Worm (Caenorhabditis elegans): ENCODE measurements around the gene EEED8.14.

EEED8.14 gene

DNA sequence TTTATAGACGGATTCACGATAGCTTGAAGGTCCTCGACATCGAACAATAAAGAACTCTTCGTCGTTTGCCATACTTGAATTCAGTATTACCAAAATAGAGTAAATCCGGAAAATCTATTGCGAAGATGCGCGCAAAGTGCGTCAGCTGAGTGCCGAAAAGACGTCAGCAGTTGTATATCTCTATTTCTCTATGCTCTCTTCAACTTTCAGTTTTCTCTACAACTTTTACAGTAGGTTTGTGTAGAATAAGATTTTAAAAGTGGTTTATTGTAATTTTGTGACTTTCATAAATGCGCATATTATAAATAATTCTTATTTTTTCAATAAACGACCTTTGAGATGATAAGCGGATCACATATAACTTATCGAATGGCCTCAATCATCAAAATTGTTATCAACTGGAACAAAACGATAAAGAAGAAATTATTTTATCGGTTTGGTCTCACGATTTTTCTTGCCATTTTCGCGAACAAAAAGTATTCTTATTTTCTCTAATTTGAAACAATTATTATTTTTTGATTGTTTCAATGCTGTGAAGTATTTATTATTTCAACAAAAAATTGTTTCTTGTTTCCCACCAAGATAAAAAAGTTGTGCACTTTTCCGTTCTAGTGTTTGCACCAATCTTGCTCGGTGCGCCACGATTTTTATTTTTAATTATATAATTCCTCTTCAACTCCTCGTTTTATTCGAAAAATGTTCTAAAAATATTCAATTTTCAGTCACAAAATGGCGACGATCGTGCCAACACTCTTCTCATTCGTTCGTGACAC, 40.4 kb downstream of the EEED8.14 start, which contains the start of the genes agt-2 and F09E5.3:
agt-2 (minus strand) TSS at position 553 of the 773 bp plus-strand sequence.
F09E5.3 (plus strand) TSS at position 723 of the 773 bp plus-strand sequence.
- TF ChIP-seq unc-62 (GFP tag; optimal IDR thresholded peaks at IDR 0.05) (peak; percentile 26), tbx-8 (GFP tag; optimal IDR thresholded peaks at IDR 0.05) (no peak), snpc-4 (tag; optimal IDR thresholded peaks at IDR 0.05) (no peak), mls-2 (tag; optimal IDR thresholded peaks at IDR 0.05) (peak; percentile 17), hlh-1 (tag; optimal IDR thresholded peaks at IDR 0.05) (peak; percentile 37), M03D4.4 (tag; optimal IDR thresholded peaks at IDR 0.05) (peak; percentile 9), nhr-28 (tag; optimal IDR thresholded peaks at IDR 0.05) (no peak), ceh-39 (tag; optimal IDR thresholded peaks at IDR 0.05) (peak; percentile 68), drap-1 (GFP tag; optimal IDR thresholded peaks at IDR 0.05) (peak; percentile 53), cnd-1 (tag; optimal IDR thresholded peaks at IDR 0.05) (peak; percentile 36), lin-13 (tag; optimal IDR thresholded peaks at IDR 0.05) (peak; percentile 90), unc-120 (tag; optimal IDR thresholded peaks at IDR 0.05; ENCODE audit: poor library complexity, severe bottlenecking) (no peak), sptf-1 (tag; optimal IDR thresholded peaks at IDR 0.05) (peak; percentile 71), ces-1 (GFP tag; optimal IDR thresholded peaks at IDR 0.05) (peak; percentile 74), bed-3 (GFP tag; optimal IDR thresholded peaks at IDR 0.05) (no peak), lin-32 (GFP tag; optimal IDR thresholded peaks at IDR 0.05) (no peak), ztf-11 (tag; optimal IDR thresholded peaks at IDR 0.05) (peak; percentile 53), mep-1 (tag; optimal IDR thresholded peaks at IDR 0.05) (peak; percentile 90), ceh-43 (GFP tag; optimal IDR thresholded peaks at IDR 0.05) (no peak), sem-2 (GFP tag; optimal IDR thresholded peaks at IDR 0.05) (no peak), elt-1 (tag; optimal IDR thresholded peaks at IDR 0.05; ENCODE audit: borderline replicate concordance, insufficient read depth) (no peak), lsy-2 (tag; optimal IDR thresholded peaks at IDR 0.05) (peak; percentile 89), ham-2 (GFP tag; optimal IDR thresholded peaks at IDR 0.05) (no peak), ceh-83 (GFP tag; optimal IDR thresholded peaks at IDR 0.05) (peak; percentile 47), nhr-76 (tag; optimal IDR thresholded peaks at IDR 0.05) (no peak), nhr-237 (tag; optimal IDR thresholded peaks at IDR 0.05) (peak; percentile 77), blmp-1 (tag; optimal IDR thresholded peaks at IDR 0.05) (peak; percentile 3), unc-39 (tag; optimal IDR thresholded peaks at IDR 0.05) (no peak), mab-5 (tag; optimal IDR thresholded peaks at IDR 0.05) (no peak), pha-4 (tag; optimal IDR thresholded peaks at IDR 0.05) (peak; percentile 95), nhr-2 (tag; optimal IDR thresholded peaks at IDR 0.05) (peak; percentile 13), zip-8 (tag; optimal IDR thresholded peaks at IDR 0.05) (no peak), nhr-12 (tag; optimal IDR thresholded peaks at IDR 0.05) (no peak)

DNA sequence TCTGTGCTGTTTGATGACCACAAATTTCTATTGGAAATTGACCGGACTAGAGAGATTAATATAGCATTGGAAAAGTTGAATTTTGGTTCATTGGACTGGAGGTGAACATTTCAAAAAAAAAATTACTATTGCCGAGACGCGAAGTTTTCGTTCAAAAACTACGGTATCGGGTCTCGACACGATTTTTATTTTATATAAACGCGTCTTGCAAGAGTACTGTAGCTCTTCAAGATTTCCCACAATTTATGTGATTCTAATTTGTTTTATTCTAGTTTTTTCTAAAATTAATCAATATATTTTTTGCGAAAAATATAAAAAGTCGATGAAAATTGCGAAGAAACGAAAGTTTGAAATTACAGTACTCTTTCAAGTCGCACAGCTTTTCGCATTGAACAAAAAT, 43.2 kb downstream of the EEED8.14 start, which contains the start of gene F09E5.12:
F09E5.12 (minus strand) TSS at position 101 of the 400 bp plus-strand sequence.
- TF ChIP-seq ceh-43 (GFP tag; optimal IDR thresholded peaks at IDR 0.05), result no peak
- no peak for TF ChIP-seq flh-1 (GFP tag; optimal IDR thresholded peaks at IDR 0.05)
- no peak for TF ChIP-seq blmp-1 (tag; optimal IDR thresholded peaks at IDR 0.05)
- TF ChIP-seq elt-1 (tag; optimal IDR thresholded peaks at IDR 0.05; ENCODE audit: borderline replicate concordance, insufficient read depth), result no peak
- no peak for TF ChIP-seq unc-62 (GFP tag; optimal IDR thresholded peaks at IDR 0.05)
- no peak for TF ChIP-seq nhr-12 (tag; optimal IDR thresholded peaks at IDR 0.05)
- no peak for TF ChIP-seq ztf-11 (tag; optimal IDR thresholded peaks at IDR 0.05)
- no peak for TF ChIP-seq sptf-1 (tag; optimal IDR thresholded peaks at IDR 0.05)

DNA sequence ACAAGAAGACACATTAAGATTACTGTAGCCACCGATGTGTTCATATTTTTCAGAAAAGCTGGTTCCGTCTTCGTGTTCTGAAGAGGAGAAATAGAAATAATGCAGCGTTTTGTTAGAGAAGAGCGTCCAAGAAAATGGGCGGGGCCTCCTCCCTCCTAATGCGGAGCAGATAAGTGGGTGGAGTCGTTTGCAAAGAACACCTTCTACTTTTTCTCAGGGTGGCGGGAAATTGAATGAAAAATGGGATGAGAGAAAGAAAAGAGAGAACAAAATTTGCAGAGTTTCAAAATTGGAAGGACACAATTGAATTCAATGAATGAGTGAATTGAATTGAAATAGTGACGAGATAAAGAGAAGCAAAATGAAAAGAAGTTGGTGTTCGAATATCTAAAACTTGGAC, 48.2 kb downstream of the EEED8.14 start, which contains the start of gene F09E5.16:
F09E5.16 (minus strand) TSS at position 101 of the 400 bp plus-strand sequence.
- peak; percentile 21 for TF ChIP-seq ces-1 (GFP tag; optimal IDR thresholded peaks at IDR 0.05)
- TF ChIP-seq elt-1 (tag; optimal IDR thresholded peaks at IDR 0.05; ENCODE audit: borderline replicate concordance, insufficient read depth), result no peak

DNA sequence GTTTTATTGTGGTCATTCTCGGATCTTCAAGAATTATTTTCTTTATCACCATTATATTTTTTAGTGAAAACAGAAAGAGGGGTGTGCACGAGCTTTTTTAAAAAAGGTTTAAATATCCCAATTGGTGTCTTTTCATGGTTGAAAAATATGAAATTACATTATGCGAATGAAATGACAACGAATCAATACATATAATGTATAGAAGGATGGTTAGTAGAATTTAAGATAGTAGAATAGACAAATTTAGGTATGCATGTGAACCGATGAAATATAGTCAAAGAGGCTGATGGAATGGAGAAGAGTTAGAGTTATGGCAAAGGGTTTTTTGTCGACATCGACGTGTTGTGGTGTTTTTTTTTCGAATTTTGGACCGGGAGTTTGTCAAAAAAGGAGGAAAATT, 49.3 kb downstream of the EEED8.14 start:
- TF ChIP-seq ceh-39 (tag; optimal IDR thresholded peaks at IDR 0.05) (no peak), cnd-1 (tag; optimal IDR thresholded peaks at IDR 0.05) (no peak), drap-1 (GFP tag; optimal IDR thresholded peaks at IDR 0.05) (no peak), lin-13 (tag; optimal IDR thresholded peaks at IDR 0.05) (no peak), sptf-1 (tag; optimal IDR thresholded peaks at IDR 0.05) (no peak), unc-120 (tag; optimal IDR thresholded peaks at IDR 0.05; ENCODE audit: poor library complexity, severe bottlenecking) (no peak), ham-2 (GFP tag; optimal IDR thresholded peaks at IDR 0.05) (no peak), unc-39 (tag; optimal IDR thresholded peaks at IDR 0.05) (no peak), ceh-43 (GFP tag; optimal IDR thresholded peaks at IDR 0.05) (no peak), nhr-2 (tag; optimal IDR thresholded peaks at IDR 0.05) (no peak), pha-4 (tag; optimal IDR thresholded peaks at IDR 0.05) (no peak), nhr-12 (tag; optimal IDR thresholded peaks at IDR 0.05) (no peak), lsy-2 (tag; optimal IDR thresholded peaks at IDR 0.05) (no peak), mls-2 (tag; optimal IDR thresholded peaks at IDR 0.05) (no peak), zip-8 (tag; optimal IDR thresholded peaks at IDR 0.05) (no peak), snpc-4 (tag; optimal IDR thresholded peaks at IDR 0.05) (no peak), unc-62 (GFP tag; optimal IDR thresholded peaks at IDR 0.05) (no peak), bed-3 (GFP tag; optimal IDR thresholded peaks at IDR 0.05) (no peak), hlh-1 (tag; optimal IDR thresholded peaks at IDR 0.05) (no peak)

All from whole organism, mixed stage, embryonic.